Fruit fly (Drosophila melanogaster): ENCODE data around the gene CG4766.

CG4766 gene

DNA sequence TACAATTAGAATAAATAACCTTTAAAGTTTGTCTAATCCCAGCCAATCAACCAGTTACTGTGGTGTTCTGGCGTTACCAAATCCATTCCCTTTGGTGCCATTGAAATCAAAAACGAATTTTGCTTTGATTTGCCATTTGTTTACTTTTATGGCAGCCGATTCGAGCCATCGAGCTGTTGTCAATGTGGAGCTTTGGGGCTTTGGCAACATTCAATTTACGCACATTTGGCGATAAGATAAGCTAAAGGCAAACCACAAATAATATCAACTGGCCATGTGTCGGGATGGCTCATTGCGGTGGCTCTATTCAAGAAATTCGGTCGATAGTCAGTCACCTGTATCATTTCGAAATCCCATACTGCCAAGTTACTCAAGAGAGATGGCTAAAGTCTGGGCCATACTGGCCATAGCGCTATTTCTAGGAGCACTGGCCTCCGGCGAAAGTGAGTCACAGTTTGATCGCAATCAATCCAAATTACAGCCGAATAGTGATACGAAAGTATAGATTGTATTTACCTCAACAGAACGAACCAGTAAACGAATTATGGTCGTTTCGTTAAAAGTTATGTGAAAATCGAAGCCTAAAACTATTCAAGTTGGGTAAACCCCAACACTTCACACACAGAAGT, 52.6 kb downstream of the CG4766 start, which contains the start of gene CG6041:
TSS of gene CG6041 (plus strand) at position 291 of the 629 bp plus-strand sequence.
- no peak for TF ChIP-seq z (GFP tag; IDR thresholded peaks at IDR 0.05)
- peak; percentile 91 for TF ChIP-seq exex (tag; optimal IDR thresholded peaks at IDR 0.05)
- no peak for TF ChIP-seq Dad (GFP tag; optimal IDR thresholded peaks at IDR 0.05)
- TF ChIP-seq croc (GFP tag; conservative IDR thresholded peaks at IDR 0.05), result no peak
- no peak for TF ChIP-seq onecut (GFP tag; IDR thresholded peaks at IDR 0.05)
- TF ChIP-seq jumu (GFP tag; optimal IDR thresholded peaks at IDR 0.05), result no peak
- 0 out of 4 replicates have a peak, but pooled peaks have one; percentile 27 for TF ChIP-seq chinmo (GFP tag; IDR thresholded peaks at IDR 0.05; ENCODE audit: partially characterized antibody)
- TF ChIP-seq mld (GFP tag; IDR thresholded peaks at IDR 0.05; ENCODE audit: partially characterized antibody), result no peak
- no peak for TF ChIP-seq CG6654 (GFP tag; optimal IDR thresholded peaks at IDR 0.05)
- TF ChIP-seq inv (GFP tag; IDR thresholded peaks at IDR 0.05; ENCODE audit: partially characterized antibody), result no peak
- TF ChIP-seq jing (GFP tag; optimal IDR thresholded peaks at IDR 0.05), result no peak
- TF ChIP-seq nmo (GFP tag; optimal IDR thresholded peaks at IDR 0.05), result no peak
- TF ChIP-seq CG10543 (GFP tag; optimal IDR thresholded peaks at IDR 0.05), result peak; percentile 13
- TF ChIP-seq hkb (optimal IDR thresholded peaks at IDR 0.05), result no peak
- no peak for TF ChIP-seq hkb (GFP tag; IDR thresholded peaks at IDR 0.05)
- TF ChIP-seq Hmr (GFP tag; optimal IDR thresholded peaks at IDR 0.05), result no peak
- TF ChIP-seq CG17612 (GFP tag; IDR thresholded peaks at IDR 0.05), result no peak
- TF ChIP-seq B-H2 (GFP tag; optimal IDR thresholded peaks at IDR 0.05), result peak; percentile 15
- TF ChIP-seq pzg (GFP tag; optimal IDR thresholded peaks at IDR 0.05), result no peak
- peak; percentile 23 for TF ChIP-seq CG3995 (GFP tag; optimal IDR thresholded peaks at IDR 0.05)
- no peak for TF ChIP-seq zfh2 (GFP tag; optimal IDR thresholded peaks at IDR 0.05)
- TF ChIP-seq CG11085 (GFP tag; IDR thresholded peaks at IDR 0.05), result no peak
- TF ChIP-seq rib (GFP tag; IDR thresholded peaks at IDR 0.05), result no peak
- peak; percentile 61 for TF ChIP-seq grn (GFP tag; optimal IDR thresholded peaks at IDR 0.05)
- TF ChIP-seq CG4282 (GFP tag; optimal IDR thresholded peaks at IDR 0.05), result no peak
- TF ChIP-seq gsb (GFP tag; IDR thresholded peaks at IDR 0.05), result no peak
- TF ChIP-seq so (GFP tag; IDR thresholded peaks at IDR 0.05), result no peak
- no peak for TF ChIP-seq CG10654 (GFP tag; optimal IDR thresholded peaks at IDR 0.05)
- TF ChIP-seq CG14014 (GFP tag; IDR thresholded peaks at IDR 0.05), result no peak
- no peak for TF ChIP-seq Rx (GFP tag; IDR thresholded peaks at IDR 0.05)
- no peak for TF ChIP-seq Oaz (GFP tag; IDR thresholded peaks at IDR 0.05)
- peak; percentile 33 for TF ChIP-seq lab (GFP tag; optimal IDR thresholded peaks at IDR 0.05)
- peak; percentile 46 for TF ChIP-seq sug (tag; optimal IDR thresholded peaks at IDR 0.05)
- no peak for TF ChIP-seq CG7839 (tag; optimal IDR thresholded peaks at IDR 0.05)
- TF ChIP-seq mirr (GFP tag; optimal IDR thresholded peaks at IDR 0.05), result peak; percentile 7
- TF ChIP-seq CG2889 (GFP tag; IDR thresholded peaks at IDR 0.05), result no peak
- TF ChIP-seq GATAe (GFP tag; conservative IDR thresholded peaks at IDR 0.05), result 0 out of 2 replicates have a peak, but pooled peaks have one; percentile 22

Measured in whole organism, embryonic.